Worm (Caenorhabditis elegans): ENCODE data around the gene clec-34.

DNA sequence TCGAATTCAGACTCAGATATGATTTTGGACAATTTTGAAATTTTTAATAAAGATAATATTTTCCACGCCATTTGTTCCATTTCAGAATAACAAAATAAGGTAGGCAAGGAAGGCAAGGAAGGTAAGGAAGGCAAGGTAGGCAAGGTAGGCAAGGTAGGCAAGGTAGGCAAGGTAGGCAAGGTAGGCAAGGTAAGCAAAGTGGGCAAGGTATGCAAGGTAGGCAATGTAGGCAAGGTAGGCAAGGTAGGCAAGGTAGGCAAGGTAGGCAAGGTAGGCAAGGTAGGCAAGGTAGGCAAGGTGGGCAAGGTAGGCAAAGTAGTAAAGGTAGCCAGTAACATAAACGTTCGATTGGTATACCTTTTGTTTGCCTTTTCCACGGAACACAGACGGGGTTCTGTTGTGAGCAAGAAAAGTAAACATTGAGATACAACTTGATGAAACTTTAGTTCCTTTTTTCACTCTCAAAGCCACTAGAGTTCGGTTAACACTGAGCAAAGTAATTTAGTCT, 35.8 kb upstream of the clec-34 start, which contains the start of gene Y70C5C.1:
- no peak for TF ChIP-seq cebp-1 (GFP tag; IDR thresholded peaks at IDR 0.05)
- no peak for TF ChIP-seq cebp-1 (tag; optimal IDR thresholded peaks at IDR 0.05)
- no peak for TF ChIP-seq snpc-4 (GFP tag; optimal IDR thresholded peaks at IDR 0.05)
- TF ChIP-seq snpc-4 (tag; optimal IDR thresholded peaks at IDR 0.05), result no peak
- TF ChIP-seq lin-40 (tag; optimal IDR thresholded peaks at IDR 0.05), result no peak
- no peak for TF ChIP-seq bed-2 (GFP tag; IDR thresholded peaks at IDR 0.05)
- no peak for TF ChIP-seq ama-1 (optimal IDR thresholded peaks at IDR 0.05)
- no peak for TF ChIP-seq ama-1 (GFP tag; optimal IDR thresholded peaks at IDR 0.05)
- TF ChIP-seq ztf-26 (tag; optimal IDR thresholded peaks at IDR 0.05), result no peak
- TF ChIP-seq madf-8 (GFP tag; conservative IDR thresholded peaks at IDR 0.05), result no peak
- no peak for TF ChIP-seq madf-6 (GFP tag; IDR thresholded peaks at IDR 0.05)
- TF ChIP-seq nfya-1 (tag; optimal IDR thresholded peaks at IDR 0.05; ENCODE audit: borderline replicate concordance, insufficient read depth), result no peak
- TF ChIP-seq unc-62 (GFP tag; optimal IDR thresholded peaks at IDR 0.05), result no peak
- no peak for TF ChIP-seq egrh-3 (GFP tag; IDR thresholded peaks at IDR 0.05)
- TF ChIP-seq ceh-27 (GFP tag; optimal IDR thresholded peaks at IDR 0.05), result no peak
- TF ChIP-seq nhr-90 (tag; optimal IDR thresholded peaks at IDR 0.05), result no peak
- TF ChIP-seq ztf-3 (GFP tag; optimal IDR thresholded peaks at IDR 0.05), result no peak
